Worm (Caenorhabditis elegans) whole organism, L1 larva: ENCODE data around the gene pnp-1.

Experiments used
- F16B12.6 ChIP-seq: fragments of 150-350 bp; optimal IDR thresholded peaks from 2 replicates; lab custom pipeline; 2014; ENCODE audit warnings: missing biosample characterization, missing genetic modification characterization
- dpl-1 ChIP-seq, 3 experiments: fragments of 150-350 bp in 2 of 3; sonication (generic microtip) in 1 of 3; optimal IDR thresholded peaks; 2 replicates each; lab custom pipeline; 2014 to 2017; ENCODE audit warnings: missing biosample characterization in 3 of 3, missing genetic modification characterization in 3 of 3, missing genetic modification reagents in 3 of 3
- egl-27 ChIP-seq, 2 experiments: fragments of 150-350 bp in 1 of 2; sonication (generic microtip); optimal IDR thresholded peaks; 3 replicates each; lab custom pipeline; 2017 to 2018; ENCODE audit warnings: missing biosample characterization in 2 of 2, missing genetic modification characterization in 2 of 2, missing genetic modification reagents in 2 of 2
- elt-2 ChIP-seq: sonication (generic microtip); optimal IDR thresholded peaks from 2 replicates; lab custom pipeline; 2016; ENCODE audit warnings: missing genetic modification characterization, mild to moderate bottlenecking, inconsistent platforms, missing compliant biosample characterization, missing genetic modification reagents
- mdl-1 ChIP-seq, 2 experiments: fragments of 150-350 bp; optimal IDR thresholded peaks; 2 replicates each; lab custom pipeline; 2014 to 2017; ENCODE audit warnings: missing biosample characterization in 2 of 2, missing genetic modification characterization in 2 of 2, inconsistent platforms in 1 of 2
- mep-1 ChIP-seq: fragments of 150-350 bp; optimal IDR thresholded peaks from 2 replicates; lab custom pipeline; 2014; ENCODE audit warnings: missing biosample characterization, missing genetic modification characterization
- nhr-11 ChIP-seq: fragments of 150-350 bp; optimal IDR thresholded peaks from 2 replicates; lab custom pipeline; 2014; ENCODE audit warnings: missing biosample characterization, missing genetic modification characterization
- nhr-12 ChIP-seq: sonication (generic microtip); optimal IDR thresholded peaks from 2 replicates; lab custom pipeline; 2017; ENCODE audit warnings: missing biosample characterization, missing genetic modification characterization
- nhr-90 ChIP-seq: sonication (generic microtip); optimal IDR thresholded peaks from 2 replicates; lab custom pipeline; 2016; ENCODE audit warnings: mild to moderate bottlenecking, missing genetic modification characterization, missing compliant biosample characterization; ENCODE audit not compliant: poor library complexity
- sox-4 ChIP-seq: sonication (generic microtip); optimal IDR thresholded peaks from 2 replicates; lab custom pipeline; 2016; ENCODE audit warnings: missing genetic modification characterization, missing compliant biosample characterization
- unc-130 ChIP-seq: fragments of 150-350 bp; optimal IDR thresholded peaks from 2 replicates; lab custom pipeline; 2017; ENCODE audit warnings: missing biosample characterization, missing genetic modification characterization, inconsistent platforms
- unc-62 ChIP-seq: fragments of 150-350 bp; optimal IDR thresholded peaks from 2 replicates; lab custom pipeline; 2014; ENCODE audit warnings: missing biosample characterization, missing genetic modification reagents, missing genetic modification characterization
- unc-98 ChIP-seq: fragments of 200-800 bp; sonication (Bioruptor generic); IDR thresholded peaks from 2 replicates; pipeline ENCODE4 v1.3.6; 2022; ENCODE audit warnings: missing genetic modification characterization, missing compliant biosample characterization

- TF ChIP-seq unc-62 (GFP tag; lab: Kevin White, UChicago), result no peak
- TF ChIP-seq nhr-90 (tag; lab: Kevin White, UChicago), result no peak
- TF ChIP-seq nhr-11 (tag; lab: Kevin White, UChicago), result no peak
- no peak for TF ChIP-seq egl-27 (tag; optimal IDR thresholded peaks at IDR 0.05; lab: Kevin White, UChicago)
- TF ChIP-seq unc-98 (GFP tag; lab: Robert Waterston, UW), result no peak
- TF ChIP-seq mep-1, result no peak
- no peak for TF ChIP-seq nhr-12
- no peak for TF ChIP-seq mdl-1 (tag; optimal IDR thresholded peaks at IDR 0.05; lab: Kevin White, UChicago)
- TF ChIP-seq unc-130 (tag; lab: Kevin White, UChicago), result no peak
- TF ChIP-seq dpl-1 (GFP tag; optimal IDR thresholded peaks at IDR 0.05; lab: Kevin White, UChicago), result no peak
- no peak for TF ChIP-seq elt-2 (tag; lab: Kevin White, UChicago)
- no peak for TF ChIP-seq F16B12.6 (tag; lab: Kevin White, UChicago)
- no peak for TF ChIP-seq sox-4 (tag; lab: Kevin White, UChicago)
These were observed 4.6 kb upstream of the pnp-1 start for ce11 chrIV:302743-303142.
